Worm (Caenorhabditis elegans) whole organism, young adult: Measurements from ENCODE around the gene C26E6.1.

Experiments used
- B0035.1 ChIP-seq: sonication (generic microtip); optimal IDR thresholded peaks from 2 replicates; lab custom pipeline; 2016; ENCODE audit warnings: missing genetic modification characterization, mild to moderate bottlenecking, missing compliant biosample characterization, missing genotype, missing genetic modification reagents
- B0336.3 ChIP-seq: fragments of 200-800 bp; sonication (Bioruptor generic); IDR thresholded peaks from 2 replicates; pipeline ENCODE4 v1.3.6; 2022; ENCODE audit warnings: missing genetic modification characterization, missing compliant biosample characterization
- F10E7.11 ChIP-seq: sonication (generic microtip); optimal IDR thresholded peaks from 2 replicates; lab custom pipeline; 2017; ENCODE audit warnings: mild to moderate bottlenecking, missing genetic modification characterization, moderate library complexity, missing compliant biosample characterization
- F33H1.4 ChIP-seq: fragments of 200-800 bp; sonication (Bioruptor generic); IDR thresholded peaks from 2 replicates; pipeline ENCODE4 v1.3.6; 2022; ENCODE audit warnings: missing genetic modification reagents, missing genetic modification characterization, missing compliant biosample characterization
- F49E8.2 ChIP-seq: sonication (generic microtip); optimal IDR thresholded peaks from 3 replicates; lab custom pipeline; 2017; ENCODE audit warnings: missing genetic modification characterization, mild to moderate bottlenecking, missing compliant biosample characterization, antibody characterized with exemption, moderate library complexity; ENCODE audit not compliant: insufficient read depth
- Y53G8AR.9 ChIP-seq: fragments of 200-800 bp; sonication (Bioruptor generic); conservative IDR thresholded peaks from 2 replicates; pipeline ENCODE4 v1.3.6; 2022; ENCODE audit warnings: missing genetic modification reagents, missing genetic modification characterization, missing compliant biosample characterization
- Y56A3A.18 ChIP-seq: fragments of 200-800 bp; sonication (Bioruptor generic); IDR thresholded peaks from 2 replicates; pipeline ENCODE4 v1.3.6; 2022; ENCODE audit warnings: missing genetic modification reagents, missing genetic modification characterization, missing compliant biosample characterization
- ama-1 ChIP-seq, 3 experiments: fragments of 150-350 bp in 1 of 3; sonication (generic microtip) in 2 of 3; optimal IDR thresholded peaks; 2 replicates each; lab custom pipeline; 2014 to 2018; ENCODE audit warnings: missing biosample characterization in 2 of 3, missing genetic modification characterization in 2 of 3, missing genetic modification reagents in 2 of 3
- aptf-3 ChIP-seq: fragments of 200-800 bp; sonication (Bioruptor generic); IDR thresholded peaks from 2 replicates; pipeline ENCODE4 v1.3.6; 2022; ENCODE audit warnings: missing genetic modification characterization, missing compliant biosample characterization
- attf-5 ChIP-seq: fragments of 200-800 bp; sonication (Bioruptor generic); optimal IDR thresholded peaks from 2 replicates; lab custom pipeline; 2018; ENCODE audit warnings: mild to moderate bottlenecking, missing genetic modification characterization, missing compliant biosample characterization
- cebp-1 ChIP-seq, 2 experiments: fragments of 200-800 bp in 1 of 2; sonication (Bioruptor generic) in 1 of 2; sonication (generic microtip) in 1 of 2; IDR thresholded peaks in 1 of 2; optimal IDR thresholded peaks in 1 of 2; 2 replicates each; pipeline versions ENCODE4 v1.3.6 to Lab custom; 2017 to 2022; ENCODE audit warnings: missing compliant biosample characterization in 2 of 2, missing genetic modification characterization in 2 of 2, mild to moderate bottlenecking in 1 of 2, missing genetic modification reagents in 1 of 2, moderate library complexity in 1 of 2
- ceh-27 ChIP-seq: fragments of 200-800 bp; sonication (Bioruptor generic); optimal IDR thresholded peaks from 2 replicates; lab custom pipeline; 2018; ENCODE audit warnings: mild to moderate bottlenecking, missing genetic modification characterization, moderate library complexity, missing compliant biosample characterization
- ceh-58 ChIP-seq: fragments of 200-800 bp; sonication (Bioruptor generic); IDR thresholded peaks from 2 replicates; pipeline ENCODE4 v1.3.6; 2022; ENCODE audit warnings: missing genetic modification characterization, missing compliant biosample characterization
- ceh-91 ChIP-seq: fragments of 200-800 bp; sonication (Bioruptor generic); IDR thresholded peaks from 2 replicates; pipeline ENCODE4 v1.3.6; 2022; ENCODE audit warnings: missing genetic modification reagents, missing genetic modification characterization, missing compliant biosample characterization
- chd-7 ChIP-seq: sonication (generic microtip); optimal IDR thresholded peaks from 2 replicates; lab custom pipeline; 2016; ENCODE audit warnings: mild to moderate bottlenecking, missing genetic modification characterization, moderate library complexity, missing compliant biosample characterization
- die-1 ChIP-seq: sonication (generic microtip); optimal IDR thresholded peaks from 2 replicates; lab custom pipeline; 2016; ENCODE audit warnings: missing genotype, mild to moderate bottlenecking, missing genetic modification characterization, missing compliant biosample characterization
- dox-1 ChIP-seq: fragments of 200-800 bp; sonication (Bioruptor generic); IDR thresholded peaks from 2 replicates; pipeline ENCODE4 v1.3.6; 2022; ENCODE audit warnings: missing genetic modification reagents, missing genetic modification characterization, missing compliant biosample characterization
- dpff-1 ChIP-seq: sonication (generic microtip); optimal IDR thresholded peaks from 2 replicates; lab custom pipeline; 2017; ENCODE audit warnings: mild to moderate bottlenecking, missing genetic modification characterization, missing compliant biosample characterization
- efl-1 ChIP-seq: fragments of 150-350 bp; optimal IDR thresholded peaks from 2 replicates; lab custom pipeline; 2014; ENCODE audit warnings: missing biosample characterization, missing genetic modification reagents, missing genetic modification characterization
- fkh-3 ChIP-seq: sonication (generic microtip); optimal IDR thresholded peaks from 2 replicates; lab custom pipeline; 2016; ENCODE audit warnings: mild to moderate bottlenecking, missing genetic modification characterization, missing compliant biosample characterization
- hrde-1 ChIP-seq: sonication (generic microtip); optimal IDR thresholded peaks from 2 replicates; lab custom pipeline; 2016; ENCODE audit warnings: missing genetic modification characterization, mild to moderate bottlenecking, missing compliant biosample characterization, moderate library complexity, missing genotype, missing genetic modification reagents, borderline replicate concordance
- hsf-1 ChIP-seq: fragments of 200-800 bp; sonication (Bioruptor generic); IDR thresholded peaks from 2 replicates; pipeline ENCODE4 v1.3.6; 2022; ENCODE audit warnings: missing genetic modification reagents, missing genetic modification characterization, missing compliant biosample characterization
- let-607 ChIP-seq, 2 experiments: fragments of 200-800 bp in 1 of 2; sonication (Bioruptor generic) in 1 of 2; sonication (generic microtip) in 1 of 2; optimal IDR thresholded peaks; 2 replicates each; lab custom pipeline; 2016 to 2018; ENCODE audit warnings: mild to moderate bottlenecking in 2 of 2, missing compliant biosample characterization in 2 of 2, missing genetic modification characterization in 2 of 2, moderate library complexity in 2 of 2, missing genotype in 1 of 2
- lin-54 ChIP-seq: fragments of 200-800 bp; sonication (Bioruptor generic); optimal IDR thresholded peaks from 2 replicates; lab custom pipeline; 2018; ENCODE audit warnings: mild to moderate bottlenecking, missing genetic modification characterization, missing compliant biosample characterization
- lsl-1 ChIP-seq: fragments of 200-800 bp; sonication (Bioruptor generic); optimal IDR thresholded peaks from 2 replicates; lab custom pipeline; 2018; ENCODE audit warnings: mild to moderate bottlenecking, missing genetic modification characterization, moderate library complexity, missing compliant biosample characterization
- madf-6 ChIP-seq: fragments of 200-800 bp; sonication (Bioruptor generic); IDR thresholded peaks from 2 replicates; pipeline ENCODE4 v1.3.6; 2022; ENCODE audit warnings: missing genetic modification reagents, missing genetic modification characterization, missing compliant biosample characterization
- madf-8 ChIP-seq: fragments of 200-800 bp; sonication (Bioruptor generic); conservative IDR thresholded peaks from 2 replicates; pipeline ENCODE4 v1.3.6; 2022; ENCODE audit warnings: missing genetic modification reagents, missing genetic modification characterization, missing compliant biosample characterization
- nhr-120 ChIP-seq: fragments of 200-800 bp; sonication (Bioruptor generic); IDR thresholded peaks from 2 replicates; pipeline ENCODE4 v1.3.6; 2022; ENCODE audit warnings: missing genetic modification characterization, missing compliant biosample characterization
- rec-8 ChIP-seq, 2 experiments: sonication (generic microtip); optimal IDR thresholded peaks; 2 replicates each; lab custom pipeline; 2016; ENCODE audit warnings: mild to moderate bottlenecking in 2 of 2, missing genetic modification characterization in 2 of 2, missing genetic modification reagents in 2 of 2, missing genotype in 2 of 2, missing biosample characterization in 1 of 2, missing compliant biosample characterization in 1 of 2, moderate library complexity in 1 of 2
- snpc-1.1 ChIP-seq: sonication (generic microtip); optimal IDR thresholded peaks from 2 replicates; lab custom pipeline; 2017; ENCODE audit warnings: missing genetic modification characterization, mild to moderate bottlenecking, missing compliant biosample characterization, antibody characterized with exemption, moderate library complexity, missing genotype, missing genetic modification reagents; ENCODE audit not compliant: insufficient read depth
- snpc-3.4 ChIP-seq: sonication (generic microtip); optimal IDR thresholded peaks from 2 replicates; lab custom pipeline; 2017; ENCODE audit warnings: missing genetic modification characterization, mild to moderate bottlenecking, missing compliant biosample characterization, antibody characterized with exemption, moderate library complexity, missing genotype, missing genetic modification reagents
- tlf-1 ChIP-seq: fragments of 200-800 bp; sonication (Bioruptor generic); optimal IDR thresholded peaks from 2 replicates; lab custom pipeline; 2018; ENCODE audit warnings: mild to moderate bottlenecking, missing genetic modification characterization, missing compliant biosample characterization
- unc-62 ChIP-seq: fragments of 150-350 bp; optimal IDR thresholded peaks from 2 replicates; lab custom pipeline; 2014; ENCODE audit warnings: missing biosample characterization, missing genetic modification reagents, missing genetic modification characterization
- xnd-1 ChIP-seq: sonication (generic microtip); optimal IDR thresholded peaks from 2 replicates; lab custom pipeline; 2016; ENCODE audit warnings: missing genotype, missing genetic modification reagents, missing genetic modification characterization, missing compliant biosample characterization
- ztf-28 ChIP-seq: fragments of 200-800 bp; sonication (Bioruptor generic); IDR thresholded peaks from 2 replicates; pipeline ENCODE4 v1.3.6; 2022; ENCODE audit warnings: missing genetic modification reagents, missing genetic modification characterization, missing compliant biosample characterization

C26E6.1 gene

DNA sequence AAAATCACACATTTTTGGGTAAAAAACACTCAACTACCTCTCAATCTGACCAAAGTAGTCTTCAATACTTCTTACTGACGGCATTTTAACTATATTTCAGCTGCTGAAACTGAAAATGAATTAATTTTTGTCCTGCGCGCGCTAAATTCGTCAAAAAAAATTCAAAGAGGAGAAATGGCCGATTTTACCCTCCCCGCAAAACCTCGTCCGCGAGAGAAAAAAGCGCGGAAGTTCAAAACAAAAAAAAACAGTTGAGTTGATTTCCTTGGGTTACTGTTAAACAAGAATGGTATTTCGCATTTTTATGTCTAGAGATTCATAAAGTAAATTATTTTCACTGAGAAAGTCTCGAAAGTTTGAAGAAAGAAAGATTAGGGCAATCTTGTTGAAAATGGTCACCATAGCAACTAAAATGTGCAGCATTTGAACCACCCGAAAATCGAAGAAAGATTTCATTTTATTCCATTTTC, 30.2 kb downstream of the C26E6.1 start, which contains the start of the genes C27F2.10 and wdr-60 (continued):
- TF ChIP-seq unc-62 (GFP tag; lab: Kevin White, UChicago) (no peak), Y56A3A.18 (GFP tag; lab: Robert Waterston, UW) (no peak), ama-1 (optimal IDR thresholded peaks at IDR 0.05; lab: Kevin White, UChicago) (no peak), ama-1 (GFP tag; optimal IDR thresholded peaks at IDR 0.05; lab: Kevin White, UChicago) (no peak), rec-8 (tag; optimal IDR thresholded peaks at IDR 0.05; lab: Kevin White, UChicago) (no peak), Y53G8AR.9 (GFP tag; lab: Robert Waterston, UW) (no peak), cebp-1 (GFP tag; IDR thresholded peaks at IDR 0.05; lab: Robert Waterston, UW) (no peak), cebp-1 (tag; optimal IDR thresholded peaks at IDR 0.05; lab: Kevin White, UChicago) (no peak), F49E8.2 (no peak), tlf-1 (no peak), hsf-1 (GFP tag; lab: Robert Waterston, UW) (no peak), hrde-1 (tag; lab: Kevin White, UChicago) (no peak), F10E7.11 (tag; lab: Kevin White, UChicago) (no peak), B0035.1 (tag; lab: Kevin White, UChicago) (no peak), dpff-1 (tag; lab: Kevin White, UChicago) (no peak), ceh-91 (GFP tag; lab: Robert Waterston, UW) (no peak), efl-1 (GFP tag; lab: Kevin White, UChicago) (peak; percentile 63), die-1 (tag; lab: Kevin White, UChicago) (no peak), ztf-28 (GFP tag; lab: Robert Waterston, UW) (no peak), ceh-58 (GFP tag; lab: Robert Waterston, UW) (no peak), dox-1 (GFP tag; lab: Robert Waterston, UW) (0 out of 2 replicates have a peak, but pooled peaks have one; percentile 21), ceh-27 (GFP tag; lab: Kevin White, UChicago) (no peak), let-607 (tag; optimal IDR thresholded peaks at IDR 0.05; lab: Kevin White, UChicago) (no peak), nhr-120 (GFP tag; lab: Robert Waterston, UW) (no peak), B0336.3 (GFP tag; lab: Robert Waterston, UW) (no peak)

DNA sequence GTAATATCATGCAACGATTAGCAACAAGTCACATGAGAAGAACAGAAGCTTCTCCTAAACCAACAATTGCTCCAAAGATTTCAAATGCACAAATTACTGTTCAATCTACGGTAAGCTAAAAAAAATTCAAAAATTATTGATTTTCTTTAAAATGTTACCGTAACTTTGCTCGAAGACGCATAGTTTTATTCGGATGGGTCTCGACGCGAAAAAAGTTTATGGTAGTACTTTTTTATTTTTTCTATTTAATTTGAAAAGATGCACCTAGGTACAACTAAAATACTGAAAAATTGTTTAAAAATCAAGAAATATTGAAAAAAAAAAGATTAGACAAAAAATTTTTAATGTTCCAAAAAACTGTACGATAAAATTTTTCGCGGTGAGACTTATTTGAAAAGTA, 31.0 kb downstream of the C26E6.1 start:
- TF ChIP-seq fkh-3 (tag; lab: Kevin White, UChicago) (no peak), dox-1 (GFP tag; lab: Robert Waterston, UW) (no peak), snpc-3.4 (tag; lab: Kevin White, UChicago) (no peak), snpc-1.1 (tag; lab: Kevin White, UChicago) (no peak), F33H1.4 (peak; percentile 85), xnd-1 (tag; lab: Kevin White, UChicago) (peak; percentile 81), lin-54 (peak; percentile 7), madf-6 (GFP tag; lab: Robert Waterston, UW) (peak; percentile 84), attf-5 (no peak), chd-7 (tag; lab: Kevin White, UChicago) (no peak), lsl-1 (GFP tag; lab: Kevin White, UChicago) (peak; percentile 92), aptf-3 (GFP tag; lab: Robert Waterston, UW) (no peak), madf-8 (GFP tag; lab: Robert Waterston, UW) (peak; percentile 62)
